Fruit fly (Drosophila melanogaster): ENCODE results near the gene CG16758.

DNA sequence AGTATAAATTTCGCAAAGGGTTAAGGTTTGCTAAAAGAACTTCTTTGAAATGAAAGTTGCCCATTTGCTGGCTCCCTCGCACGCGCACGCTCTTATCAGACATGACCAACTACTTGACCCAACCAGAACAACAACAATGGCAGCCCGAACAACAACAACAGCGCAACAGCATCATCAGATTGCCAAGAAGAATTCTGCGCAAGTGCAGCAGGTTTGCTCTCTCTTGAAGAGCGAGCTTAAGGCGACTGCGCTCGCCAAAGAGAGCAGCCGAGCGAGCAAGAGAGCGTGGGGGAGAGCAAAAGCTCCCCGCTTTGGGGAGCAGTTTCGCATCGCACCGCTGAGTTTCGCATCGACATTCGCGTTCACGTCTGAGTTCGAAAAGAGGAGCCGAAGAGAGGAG, 13.6 kb downstream of the CG16758 start:
- no peak for TF ChIP-seq CG8159 (tag; optimal IDR thresholded peaks at IDR 0.05)
- TF ChIP-seq CG15710 (tag; optimal IDR thresholded peaks at IDR 0.05) = no peak
- TF ChIP-seq EcR (GFP tag; optimal IDR thresholded peaks at IDR 0.05) = peak; percentile 76
- no peak for TF ChIP-seq gl (tag; optimal IDR thresholded peaks at IDR 0.05)
- no peak for TF ChIP-seq CG10348 (GFP tag; IDR thresholded peaks at IDR 0.05)
